Worm (Caenorhabditis elegans) whole organism, L3 larva: ENCODE data around the gene F42A9.11.

ENCODE experiments used
- ZK546.5 ChIP-seq: sonication (generic microtip); optimal IDR thresholded peaks from 2 replicates; lab custom pipeline; 2017; ENCODE audit warnings: missing biosample characterization, missing genetic modification characterization
- aly-2 ChIP-seq: fragments of 150-350 bp; optimal IDR thresholded peaks from 2 replicates; lab custom pipeline; 2014; ENCODE audit warnings: missing biosample characterization, missing genetic modification characterization
- ceh-28 ChIP-seq: fragments of 150-350 bp; optimal IDR thresholded peaks from 2 replicates; lab custom pipeline; 2014; ENCODE audit warnings: missing biosample characterization, missing genetic modification reagents, missing genetic modification characterization
- ceh-82 ChIP-seq: fragments of 150-350 bp; optimal IDR thresholded peaks from 2 replicates; lab custom pipeline; 2014; ENCODE audit warnings: missing biosample characterization, missing genetic modification characterization
- ceh-9 ChIP-seq: sonication (generic microtip); optimal IDR thresholded peaks from 2 replicates; lab custom pipeline; 2018; ENCODE audit warnings: missing biosample characterization, missing genetic modification characterization
- egl-27 ChIP-seq: sonication (generic microtip); optimal IDR thresholded peaks from 4 replicates; lab custom pipeline; 2017; ENCODE audit warnings: missing biosample characterization, missing genetic modification reagents, missing genetic modification characterization
- elt-1 ChIP-seq: fragments of 150-350 bp; optimal IDR thresholded peaks from 2 replicates; lab custom pipeline; 2014; ENCODE audit warnings: missing biosample characterization, missing genetic modification characterization
- elt-2 ChIP-seq: sonication (generic microtip); optimal IDR thresholded peaks from 2 replicates; lab custom pipeline; 2016; ENCODE audit warnings: missing genetic modification reagents, mild to moderate bottlenecking, missing genetic modification characterization, missing compliant biosample characterization
- fkh-2 ChIP-seq: fragments of 150-350 bp; optimal IDR thresholded peaks from 2 replicates; lab custom pipeline; 2014; ENCODE audit warnings: missing biosample characterization, missing genetic modification reagents, missing genetic modification characterization
- fos-1 ChIP-seq: fragments of 150-350 bp; optimal IDR thresholded peaks from 2 replicates; lab custom pipeline; 2014; ENCODE audit warnings: missing biosample characterization, missing genetic modification characterization
- hmg-11 ChIP-seq: sonication (generic microtip); optimal IDR thresholded peaks from 2 replicates; lab custom pipeline; 2016; ENCODE audit warnings: missing genetic modification characterization, missing compliant biosample characterization
- lin-15B ChIP-seq: fragments of 150-350 bp; optimal IDR thresholded peaks from 2 replicates; lab custom pipeline; 2014; ENCODE audit warnings: missing biosample characterization, missing genetic modification characterization
- lsy-12 ChIP-seq: sonication (generic microtip); optimal IDR thresholded peaks from 2 replicates; lab custom pipeline; 2016; ENCODE audit warnings: mild to moderate bottlenecking, missing genetic modification characterization, missing compliant biosample characterization
- nfya-1 ChIP-seq: sonication (generic microtip); optimal IDR thresholded peaks from 2 replicates; lab custom pipeline; 2017; ENCODE audit warnings: missing genetic modification characterization, mild to moderate bottlenecking, missing compliant biosample characterization, antibody characterized with exemption, moderate library complexity; ENCODE audit not compliant: insufficient read depth
- nhr-11 ChIP-seq: fragments of 150-350 bp; optimal IDR thresholded peaks from 2 replicates; lab custom pipeline; 2014; ENCODE audit warnings: missing biosample characterization, missing genetic modification characterization
- nhr-12 ChIP-seq: fragments of 150-350 bp; optimal IDR thresholded peaks from 2 replicates; lab custom pipeline; 2014; ENCODE audit warnings: missing biosample characterization, missing genetic modification characterization
- nhr-23 ChIP-seq: fragments of 150-350 bp; optimal IDR thresholded peaks from 2 replicates; lab custom pipeline; 2014; ENCODE audit warnings: missing biosample characterization, missing genetic modification reagents, missing genetic modification characterization
- nhr-28 ChIP-seq: fragments of 150-350 bp; optimal IDR thresholded peaks from 2 replicates; lab custom pipeline; 2014; ENCODE audit warnings: missing biosample characterization, missing genetic modification characterization
- nhr-43 ChIP-seq: sonication (generic microtip); optimal IDR thresholded peaks from 2 replicates; lab custom pipeline; 2016; ENCODE audit warnings: mild to moderate bottlenecking, missing genetic modification characterization, missing compliant biosample characterization; ENCODE audit not compliant: poor library complexity, severe bottlenecking
- nhr-67 ChIP-seq: fragments of 150-350 bp; optimal IDR thresholded peaks from 2 replicates; lab custom pipeline; 2014; ENCODE audit warnings: missing biosample characterization, missing genetic modification characterization
- nhr-77 ChIP-seq: fragments of 150-350 bp; optimal IDR thresholded peaks from 2 replicates; lab custom pipeline; 2014; ENCODE audit warnings: missing biosample characterization, missing genetic modification characterization
- pha-4 ChIP-seq: fragments of 150-350 bp; optimal IDR thresholded peaks from 2 replicates; lab custom pipeline; 2014; ENCODE audit warnings: missing biosample characterization, missing genetic modification reagents, missing genetic modification characterization
- pqm-1 ChIP-seq: fragments of 150-350 bp; optimal IDR thresholded peaks from 2 replicates; lab custom pipeline; 2017; ENCODE audit warnings: missing biosample characterization, missing genetic modification characterization, inconsistent platforms
- sea-2 ChIP-seq: fragments of 150-350 bp; sonication (generic microtip); optimal IDR thresholded peaks from 4 replicates; lab custom pipeline; 2014; ENCODE audit warnings: missing biosample characterization, missing genetic modification reagents, missing genetic modification characterization
- snpc-4 ChIP-seq: fragments of 150-350 bp; optimal IDR thresholded peaks from 2 replicates; lab custom pipeline; 2014; ENCODE audit warnings: missing biosample characterization, missing genetic modification characterization
- tbx-2 ChIP-seq: sonication (generic microtip); optimal IDR thresholded peaks from 2 replicates; lab custom pipeline; 2016; ENCODE audit warnings: mild to moderate bottlenecking, missing genetic modification characterization, missing compliant biosample characterization
- unc-39 ChIP-seq: sonication (generic microtip); optimal IDR thresholded peaks from 4 replicates; lab custom pipeline; 2017; ENCODE audit warnings: missing biosample characterization, missing genetic modification characterization
- zag-1 ChIP-seq: fragments of 150-350 bp; optimal IDR thresholded peaks from 2 replicates; lab custom pipeline; 2014; ENCODE audit warnings: missing biosample characterization, missing genetic modification characterization
- ztf-11 ChIP-seq: fragments of 150-350 bp; optimal IDR thresholded peaks from 2 replicates; lab custom pipeline; 2014; ENCODE audit warnings: missing biosample characterization, missing genetic modification characterization
- ztf-4 ChIP-seq: fragments of 150-350 bp; optimal IDR thresholded peaks from 2 replicates; lab custom pipeline; 2014; ENCODE audit warnings: missing biosample characterization, missing genetic modification characterization

Gene F42A9.11

DNA sequence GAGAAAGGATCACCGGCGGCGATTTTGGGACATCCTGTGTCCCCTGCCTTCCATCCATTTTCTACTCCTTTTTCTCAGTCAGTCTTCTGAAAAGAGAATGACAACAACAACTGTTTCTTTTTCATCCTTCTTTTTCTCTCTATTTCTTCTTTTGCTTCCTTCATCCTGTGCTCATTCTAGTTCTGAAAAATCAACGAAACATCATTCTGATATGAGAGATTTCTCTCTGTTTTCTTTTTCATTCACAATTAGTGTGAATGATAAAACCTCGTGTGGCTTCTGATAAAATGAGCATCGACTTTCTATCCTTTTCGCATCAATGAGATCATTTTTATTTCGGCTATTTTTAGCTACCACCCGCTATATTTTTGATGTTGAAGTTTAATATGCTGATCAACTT, 22.2 kb upstream of the F42A9.11 start:
- TF ChIP-seq ztf-4 (tag; lab: Kevin White, UChicago) (no peak), nhr-11 (tag; lab: Kevin White, UChicago) (peak; percentile 53), nhr-67 (tag; lab: Kevin White, UChicago) (no peak)

DNA sequence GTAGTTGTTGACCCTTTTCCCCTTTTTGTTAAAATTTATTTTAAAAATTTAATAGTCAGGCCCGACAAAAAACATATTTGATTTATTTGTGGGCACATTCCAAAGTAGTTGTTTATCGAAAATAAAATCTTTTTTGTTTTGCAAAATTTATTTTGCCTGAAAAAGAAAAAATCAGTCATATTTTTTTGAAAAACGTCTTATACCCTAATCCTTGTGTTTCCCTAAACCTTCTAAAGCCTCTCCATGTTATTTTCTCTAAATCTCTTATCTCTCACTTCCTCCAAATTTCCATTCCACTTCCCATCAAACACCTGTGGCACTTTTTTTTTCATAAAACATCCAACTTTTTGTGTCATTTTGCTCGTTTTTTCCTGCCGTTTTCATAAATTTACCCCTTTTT, 19.2 kb upstream of the F42A9.11 start:
- peak; percentile 63 for TF ChIP-seq elt-1 (tag; lab: Kevin White, UChicago)
- no peak for TF ChIP-seq nhr-23

DNA sequence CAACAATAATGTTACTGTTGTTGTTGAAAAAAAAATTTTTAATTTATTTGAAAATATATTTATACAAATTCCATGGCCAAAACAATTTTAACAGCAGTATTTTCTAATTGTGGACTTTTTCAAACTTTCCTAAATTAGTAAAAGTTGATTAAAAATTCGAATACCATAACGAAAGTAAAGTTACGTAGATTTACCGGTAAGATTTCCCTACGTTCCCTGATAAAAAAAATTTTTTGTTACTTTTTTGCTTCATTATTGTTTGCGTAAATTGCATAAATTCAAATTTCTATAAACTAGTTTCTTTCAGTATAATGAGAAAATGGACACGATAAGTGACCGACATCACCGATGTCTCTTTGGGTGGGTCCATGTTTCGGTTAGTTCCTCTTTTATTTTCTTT, 18.5 kb upstream of the F42A9.11 start, which contains the start of gene F42A9.6:
Gene F42A9.6, plus strand, starts transcription at position 301 of the 400 bp plus-strand sequence.
- TF ChIP-seq ceh-9 (no peak), zag-1 (tag; lab: Kevin White, UChicago) (no peak), ceh-82 (tag; lab: Kevin White, UChicago) (no peak), nhr-28 (tag; lab: Kevin White, UChicago) (no peak)

DNA sequence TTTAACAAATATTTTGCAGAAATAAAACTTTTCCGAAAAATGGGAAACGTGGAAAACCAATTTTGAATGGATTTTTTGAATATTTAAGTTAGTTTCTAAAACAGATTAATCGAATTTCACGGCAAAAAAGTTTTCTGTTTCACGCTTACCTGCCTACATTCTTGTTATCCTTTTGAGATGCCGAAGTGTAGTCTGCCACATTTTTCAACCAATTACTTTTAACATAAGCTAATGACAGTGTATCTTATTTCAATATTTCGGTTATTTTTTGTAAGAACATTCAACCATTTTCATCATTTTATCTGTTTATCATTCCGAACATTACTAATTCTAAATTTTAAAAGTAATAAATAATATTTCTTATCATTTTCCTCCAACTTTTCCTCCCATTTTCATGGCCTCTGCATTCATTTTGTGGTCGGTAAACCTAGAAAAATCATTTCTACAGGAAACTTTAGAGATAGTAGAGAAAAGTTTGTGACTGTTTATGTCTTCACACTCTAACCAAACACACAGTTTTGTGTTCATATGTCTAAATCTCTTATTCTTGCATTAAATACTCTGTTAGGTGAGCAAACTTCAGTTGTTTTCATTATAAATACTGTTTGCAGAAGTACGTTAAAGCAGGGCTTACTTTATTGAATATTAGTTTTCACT, 15.4 kb upstream of the F42A9.11 start, which contains the start of the genes F42A9.17 and cyp-33E2:
Gene F42A9.17, minus strand, starts transcription at position 51 of the 657 bp plus-strand sequence.
Gene cyp-33E2, plus strand, starts transcription at position 449 of the 657 bp plus-strand sequence.
- TF ChIP-seq lsy-12 (tag; lab: Kevin White, UChicago): no peak
- TF ChIP-seq pqm-1 (tag; lab: Kevin White, UChicago): peak; percentile 83
- TF ChIP-seq sea-2 (GFP tag; lab: Kevin White, UChicago): no peak
- TF ChIP-seq ztf-11 (tag; lab: Kevin White, UChicago): no peak
- peak; percentile 67 for TF ChIP-seq elt-2 (tag; lab: Kevin White, UChicago)
- TF ChIP-seq pha-4: peak; percentile 91

DNA sequence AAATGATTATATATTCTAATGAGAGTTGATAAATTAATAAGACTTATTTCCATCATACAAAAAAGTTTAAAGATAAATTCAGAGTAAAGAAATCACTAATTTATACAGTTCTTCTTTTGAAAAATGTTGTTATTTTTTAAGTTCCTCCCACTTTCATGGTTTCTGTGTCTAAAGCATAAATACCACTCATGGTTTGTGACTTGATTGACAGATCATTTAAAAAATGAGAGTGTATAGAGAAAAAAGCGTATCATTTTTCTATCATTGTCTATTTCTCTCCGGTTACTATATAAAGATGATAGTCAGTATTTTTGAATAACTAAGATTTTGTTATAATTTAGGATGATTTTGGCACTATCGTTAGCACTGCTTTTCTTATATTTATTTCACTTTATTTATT, 12.8 kb upstream of the F42A9.11 start, which contains the start of gene cyp-33E3:
Gene cyp-33E3, plus strand, starts transcription at position 316 of the 400 bp plus-strand sequence.
- TF ChIP-seq hmg-11 (tag; lab: Kevin White, UChicago) (no peak), nfya-1 (tag; lab: Kevin White, UChicago) (no peak), elt-2 (tag; lab: Kevin White, UChicago) (peak; percentile 17), snpc-4 (no peak), nhr-43 (tag; lab: Kevin White, UChicago) (no peak)

DNA sequence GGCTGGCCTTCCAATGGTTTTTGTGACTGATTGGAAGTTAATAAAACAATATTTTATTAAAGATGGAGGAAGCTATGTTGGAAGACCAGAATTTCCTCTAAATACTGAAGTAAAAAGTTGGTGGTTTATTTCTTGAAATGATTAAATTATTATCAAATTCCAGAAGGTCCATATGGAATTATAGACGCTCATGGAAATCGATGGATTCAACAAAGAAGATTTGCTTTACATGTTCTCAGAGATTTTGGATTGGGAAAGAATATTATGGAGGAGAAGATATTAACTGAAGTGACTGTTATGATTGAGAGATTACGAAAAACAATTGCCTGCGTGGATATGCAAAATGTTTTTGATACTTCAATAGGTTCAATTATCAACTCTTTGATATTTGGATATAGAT, 12.1 kb upstream of the F42A9.11 start:
- TF ChIP-seq nhr-77 (tag; lab: Kevin White, UChicago): no peak
- TF ChIP-seq fkh-2 (tag; lab: Kevin White, UChicago): no peak
- no peak for TF ChIP-seq lin-15B
- TF ChIP-seq ZK546.5 (tag; lab: Kevin White, UChicago): no peak

DNA sequence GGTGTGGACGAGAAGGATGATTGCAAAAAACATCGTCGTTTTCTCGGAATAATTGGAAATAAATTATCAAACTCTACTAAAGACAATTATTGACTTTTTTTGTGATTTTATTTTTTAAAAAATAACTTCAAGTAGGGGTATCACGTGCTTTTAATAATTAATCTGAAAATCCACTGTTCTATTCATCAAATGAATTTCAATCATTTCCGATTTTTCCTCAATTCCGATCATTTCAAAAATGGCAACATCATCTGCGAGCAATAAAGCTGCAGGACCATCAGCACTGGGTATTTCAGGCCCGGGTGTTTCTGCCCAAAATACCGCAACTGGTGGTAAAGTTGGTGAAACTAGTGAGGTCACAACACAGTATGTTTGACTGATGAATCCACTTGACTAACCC, 10.4 kb upstream of the F42A9.11 start, which contains the start of the genes F42A9.7 and F42A9.3:
Gene F42A9.7, minus strand, starts transcription at position 101 of the 400 bp plus-strand sequence.
Gene F42A9.3, plus strand, starts transcription at position 214 of the 400 bp plus-strand sequence.
- TF ChIP-seq egl-27 (tag; lab: Kevin White, UChicago) (no peak), aly-2 (no peak)
- TF ChIP-seq, all 47 proteins: peak for 0

DNA sequence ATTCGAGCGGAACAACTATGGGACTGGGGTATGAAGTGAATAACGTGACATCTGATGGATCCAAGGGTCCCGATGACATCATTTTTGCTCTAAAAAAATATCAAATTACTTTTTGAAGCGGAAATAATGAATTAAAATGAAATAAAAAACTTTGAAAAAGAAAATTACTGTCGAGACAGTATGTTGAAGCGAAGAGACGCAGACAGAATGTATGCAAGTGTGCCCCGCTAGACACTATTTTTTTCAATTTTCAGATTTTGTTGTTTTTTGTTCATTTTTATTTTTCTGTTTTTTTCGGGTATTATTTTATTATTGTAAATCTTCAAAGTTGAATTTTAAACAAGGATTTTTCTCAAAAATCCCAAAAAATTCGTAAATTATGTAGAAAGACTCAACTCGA, 8.7 kb upstream of the F42A9.11 start, which contains the start of gene F42A9.8:
Gene F42A9.8, minus strand, starts transcription at position 88 of the 400 bp plus-strand sequence.
- TF ChIP-seq lin-15B (peak; percentile 13), ceh-28 (no peak), nhr-12 (tag; lab: Kevin White, UChicago) (no peak), pqm-1 (tag; lab: Kevin White, UChicago) (no peak), snpc-4 (no peak), pha-4 (peak; percentile 40), nfya-1 (tag; lab: Kevin White, UChicago) (peak; percentile 31), fos-1 (tag; lab: Kevin White, UChicago) (no peak), tbx-2 (tag; lab: Kevin White, UChicago) (no peak), sea-2 (GFP tag; lab: Kevin White, UChicago) (no peak), unc-39 (tag; lab: Kevin White, UChicago) (no peak), nhr-28 (tag; lab: Kevin White, UChicago) (no peak), ztf-4 (tag; lab: Kevin White, UChicago) (no peak)
